Fruit fly (Drosophila melanogaster): ENCODE results near the gene CG14312.

The CG14312 gene

dm6 chr3R:18283441-18283840 lies at the start of gene CG14312, which contains the start of gene CG8064 (continued):
- TF ChIP-seq CG16815 (GFP tag; optimal IDR thresholded peaks at IDR 0.05) (no peak), CG18262 (tag; optimal IDR thresholded peaks at IDR 0.05) (no peak), sna (GFP tag; IDR thresholded peaks at IDR 0.05; ENCODE audit: partially characterized antibody) (peak; percentile 52; the same call in 1 of the 2 replicates), Antp (GFP tag; optimal IDR thresholded peaks at IDR 0.05) (no peak), CG12299 (tag; optimal IDR thresholded peaks at IDR 0.05) (no peak), CG43689 (GFP tag; IDR thresholded peaks at IDR 0.05) (no peak), Bdp1 (GFP tag; optimal IDR thresholded peaks at IDR 0.05) (no peak), CG10366 (GFP tag; IDR thresholded peaks at IDR 0.05) (no peak), Ets65A (GFP tag) (no peak), eyg (GFP tag; optimal IDR thresholded peaks at IDR 0.05) (no peak), Deaf1 (tag; optimal IDR thresholded peaks at IDR 0.05) (no peak), emc (GFP tag; optimal IDR thresholded peaks at IDR 0.05) (no peak), CG14441 (GFP tag; IDR thresholded peaks at IDR 0.05) (no peak), CG9817 (tag; optimal IDR thresholded peaks at IDR 0.05) (no peak), B-H2 (GFP tag; optimal IDR thresholded peaks at IDR 0.05) (peak; percentile 4), CG18599 (GFP tag; optimal IDR thresholded peaks at IDR 0.05) (no peak), CG4707 (GFP tag; optimal IDR thresholded peaks at IDR 0.05) (no peak), Adf1 (GFP tag; IDR thresholded peaks at IDR 0.05) (no peak), Abd-B (GFP tag; optimal IDR thresholded peaks at IDR 0.05) (no peak), kay (GFP tag; optimal IDR thresholded peaks at IDR 0.05) (no peak), otp (GFP tag; IDR thresholded peaks at IDR 0.05) (no peak), bigmax (GFP tag; optimal IDR thresholded peaks at IDR 0.05) (no peak), CG14710 (tag; optimal IDR thresholded peaks at IDR 0.05) (peak; percentile 32), Sox102F (GFP tag; optimal IDR thresholded peaks at IDR 0.05) (no peak), gsb (GFP tag; IDR thresholded peaks at IDR 0.05) (no peak), mirr (GFP tag; optimal IDR thresholded peaks at IDR 0.05) (no peak), CG1603 (tag; optimal IDR thresholded peaks at IDR 0.05) (no peak), Side (GFP tag; optimal IDR thresholded peaks at IDR 0.05) (no peak), tup (GFP tag; optimal IDR thresholded peaks at IDR 0.05) (no peak), CG8388 (GFP tag; optimal IDR thresholded peaks at IDR 0.05) (no peak), toy (GFP tag; IDR thresholded peaks at IDR 0.05) (no peak), CG7928 (GFP tag; optimal IDR thresholded peaks at IDR 0.05) (no peak), CG10267 (tag; optimal IDR thresholded peaks at IDR 0.05) (peak; percentile 34), trh (GFP tag; optimal IDR thresholded peaks at IDR 0.05) (no peak), bab2 (GFP tag; optimal IDR thresholded peaks at IDR 0.05) (no peak), maf-S (GFP tag; optimal IDR thresholded peaks at IDR 0.05) (no peak), nerfin-2 (GFP tag; IDR thresholded peaks at IDR 0.05; ENCODE audit: partially characterized antibody) (peak; percentile 30; the same call in 1 of the 2 replicates), pzg (GFP tag; optimal IDR thresholded peaks at IDR 0.05) (peak; percentile 93), jing (GFP tag; optimal IDR thresholded peaks at IDR 0.05) (no peak), Usf (GFP tag; optimal IDR thresholded peaks at IDR 0.05) (no peak), CG13123 (GFP tag; optimal IDR thresholded peaks at IDR 0.05) (no peak), CG14014 (GFP tag; IDR thresholded peaks at IDR 0.05) (no peak), CG10654 (GFP tag; optimal IDR thresholded peaks at IDR 0.05) (no peak), CG13894 (tag; optimal IDR thresholded peaks at IDR 0.05) (no peak), Scr (GFP tag; IDR thresholded peaks at IDR 0.05; ENCODE audit: partially characterized antibody) (peak; percentile 64), zen2 (GFP tag; IDR thresholded peaks at IDR 0.05; ENCODE audit: partially characterized antibody) (no peak; the same call in 2 of the 3 replicates), schlank (tag; optimal IDR thresholded peaks at IDR 0.05) (no peak), MTF-1 (GFP tag; optimal IDR thresholded peaks at IDR 0.05; ENCODE audit: borderline replicate concordance) (no peak), zf30C (GFP tag; optimal IDR thresholded peaks at IDR 0.05) (no peak), ci (GFP tag; IDR thresholded peaks at IDR 0.05) (no peak), caup (GFP tag; optimal IDR thresholded peaks at IDR 0.05; ENCODE audit: severe bottlenecking) (no peak)
